Worm (Caenorhabditis elegans) whole organism, early embryonic: ENCODE measurements around the gene tbx-43.

Source experiments
- B0310.2 ChIP-seq: sonication (generic microtip); optimal IDR thresholded peaks from 2 replicates; lab custom pipeline; 2016; ENCODE audit warnings: mild to moderate bottlenecking, missing genetic modification characterization, missing compliant biosample characterization
- aly-1 ChIP-seq: sonication (generic microtip); optimal IDR thresholded peaks from 2 replicates; lab custom pipeline; 2016; ENCODE audit warnings: missing genetic modification characterization, missing compliant biosample characterization
- ama-1 ChIP-seq: fragments of 150-350 bp; optimal IDR thresholded peaks from 2 replicates; lab custom pipeline; 2014
- ets-7 ChIP-seq: sonication (generic microtip); optimal IDR thresholded peaks from 2 replicates; lab custom pipeline; 2016; ENCODE audit warnings: missing genotype, missing genetic modification characterization, missing compliant biosample characterization
- flt-1 ChIP-seq: fragments of 200-800 bp; sonication (Bioruptor generic); IDR thresholded peaks from 2 replicates; pipeline ENCODE4 v1.3.6; 2022; ENCODE audit warnings: missing genetic modification characterization, missing compliant biosample characterization
- hmbx-1 ChIP-seq: sonication (generic microtip); optimal IDR thresholded peaks from 2 replicates; lab custom pipeline; 2016; ENCODE audit warnings: mild to moderate bottlenecking, missing genetic modification characterization, missing compliant biosample characterization
- hmg-4 ChIP-seq: fragments of 200-800 bp; sonication (Bioruptor generic); optimal IDR thresholded peaks from 2 replicates; lab custom pipeline; 2018; ENCODE audit warnings: mild to moderate bottlenecking, missing genetic modification characterization, missing compliant biosample characterization
- hnd-1 ChIP-seq: sonication (generic microtip); optimal IDR thresholded peaks from 2 replicates; lab custom pipeline; 2016; ENCODE audit warnings: missing genetic modification characterization, missing compliant biosample characterization
- pes-1 ChIP-seq: fragments of 200-800 bp; sonication (Bioruptor generic); IDR thresholded peaks from 2 replicates; pipeline ENCODE4 v1.3.6; 2022; ENCODE audit warnings: missing genetic modification reagents, missing genetic modification characterization, missing compliant biosample characterization
- scrt-1 ChIP-seq: fragments of 200-800 bp; sonication (Bioruptor generic); IDR thresholded peaks from 2 replicates; pipeline ENCODE4 v1.3.6; 2022; ENCODE audit warnings: missing genetic modification characterization, missing compliant biosample characterization
- sea-1 ChIP-seq: fragments of 200-800 bp; sonication (Bioruptor generic); conservative IDR thresholded peaks from 2 replicates; pipeline ENCODE4 v1.3.6; 2022; ENCODE audit warnings: missing genetic modification characterization, missing compliant biosample characterization
- tbx-11 ChIP-seq: fragments of 200-800 bp; sonication (Bioruptor generic); IDR thresholded peaks from 2 replicates; pipeline ENCODE4 v1.3.6; 2022; ENCODE audit warnings: missing genetic modification characterization, missing compliant biosample characterization
- tbx-37 ChIP-seq: fragments of 200-800 bp; sonication (Bioruptor generic); conservative IDR thresholded peaks from 2 replicates; pipeline ENCODE4 v1.3.6; 2022; ENCODE audit warnings: missing genetic modification reagents, missing genetic modification characterization, missing compliant biosample characterization
- tra-4 ChIP-seq: sonication (generic microtip); optimal IDR thresholded peaks from 2 replicates; lab custom pipeline; 2017; ENCODE audit warnings: missing genetic modification characterization, missing compliant biosample characterization

DNA sequence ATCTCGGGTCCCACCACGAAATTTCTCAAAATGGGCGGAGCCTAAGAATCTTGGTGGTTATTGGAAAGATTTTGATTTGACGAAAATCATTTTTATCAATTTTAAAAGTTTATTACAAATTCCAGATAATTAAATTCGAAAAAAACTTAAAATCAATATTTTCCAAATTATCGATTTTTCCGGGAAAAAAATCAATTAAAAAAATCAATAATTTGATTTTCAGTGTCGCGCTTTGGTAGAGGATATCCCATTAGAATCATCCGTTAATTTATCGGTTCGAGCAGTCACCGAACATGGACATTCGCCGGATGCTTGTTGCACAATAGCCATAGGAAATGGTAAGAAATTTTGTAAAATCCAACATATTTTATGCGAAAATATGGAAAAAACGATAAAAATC is 23.5 kb upstream of the tbx-43 start:
- TF ChIP-seq ets-7 (tag; lab: Kevin White, UChicago) (no peak), hmbx-1 (no peak), scrt-1 (GFP tag; lab: Robert Waterston, UW) (no peak), ama-1 (lab: Kevin White, UChicago) (no peak), B0310.2 (no peak), sea-1 (GFP tag; lab: Robert Waterston, UW) (no peak), tbx-37 (GFP tag; lab: Robert Waterston, UW) (no peak), tbx-11 (GFP tag; lab: Robert Waterston, UW) (no peak), flt-1 (GFP tag; lab: Robert Waterston, UW) (no peak), tra-4 (tag; lab: Kevin White, UChicago) (no peak), aly-1 (tag; lab: Kevin White, UChicago) (no peak), hnd-1 (tag; lab: Kevin White, UChicago) (no peak), pes-1 (GFP tag; lab: Robert Waterston, UW) (no peak), hmg-4 (GFP tag; lab: Kevin White, UChicago) (no peak)
